Worm (Caenorhabditis elegans): ENCODE results near the gene srw-21.

DNA sequence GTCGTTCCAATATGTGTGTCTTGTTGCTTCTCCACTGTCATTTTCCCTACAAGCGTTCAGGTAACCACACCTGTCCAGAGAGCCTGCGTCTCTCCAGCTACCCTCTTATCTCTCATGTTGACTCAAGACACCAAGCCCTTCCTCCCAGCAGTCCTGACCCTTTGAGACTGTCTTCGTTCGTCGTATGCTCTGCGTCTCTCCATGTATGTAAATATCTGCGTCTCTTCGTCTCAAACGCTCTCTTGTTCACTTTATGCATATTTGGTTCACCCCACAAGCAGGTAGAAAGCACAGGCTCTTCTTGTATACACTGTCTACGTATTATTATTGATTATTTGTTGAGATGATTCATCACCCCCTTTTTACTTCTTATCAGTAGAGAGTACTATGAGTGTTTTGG is 9.9 kb downstream of the srw-21 start:
- TF ChIP-seq nhr-76 (tag; optimal IDR thresholded peaks at IDR 0.05), result no peak
- TF ChIP-seq fkh-10 (GFP tag; optimal IDR thresholded peaks at IDR 0.05), result no peak

All from whole organism, L3 larva.